Worm (Caenorhabditis elegans) whole organism, L3 larva: ENCODE data around the gene raga-1.
A peak's percentile ranks its signal among the peaks of the same experiment; 100 is the strongest.

Experiments
- R02D3.7 ChIP-seq: fragments of 150-350 bp; optimal IDR thresholded peaks from 2 replicates; lab custom pipeline; 2014; ENCODE audit warnings: missing biosample characterization, missing genetic modification characterization
- aly-2 ChIP-seq: fragments of 150-350 bp; optimal IDR thresholded peaks from 2 replicates; lab custom pipeline; 2014; ENCODE audit warnings: missing biosample characterization, missing genetic modification characterization
- ama-1 ChIP-seq: fragments of 150-350 bp; optimal IDR thresholded peaks from 2 replicates; lab custom pipeline; 2018
- ceh-16 ChIP-seq: sonication (generic microtip); optimal IDR thresholded peaks from 2 replicates; lab custom pipeline; 2017; ENCODE audit warnings: missing biosample characterization, missing genetic modification characterization
- ceh-28 ChIP-seq: fragments of 150-350 bp; optimal IDR thresholded peaks from 2 replicates; lab custom pipeline; 2014; ENCODE audit warnings: missing biosample characterization, missing genetic modification reagents, missing genetic modification characterization
- ceh-82 ChIP-seq: fragments of 150-350 bp; optimal IDR thresholded peaks from 2 replicates; lab custom pipeline; 2014; ENCODE audit warnings: missing biosample characterization, missing genetic modification characterization
- ceh-9 ChIP-seq: sonication (generic microtip); optimal IDR thresholded peaks from 2 replicates; lab custom pipeline; 2018; ENCODE audit warnings: missing biosample characterization, missing genetic modification characterization
- egl-27 ChIP-seq: sonication (generic microtip); optimal IDR thresholded peaks from 4 replicates; lab custom pipeline; 2017; ENCODE audit warnings: missing biosample characterization, missing genetic modification reagents, missing genetic modification characterization
- egl-5 ChIP-seq: fragments of 150-350 bp; optimal IDR thresholded peaks from 2 replicates; lab custom pipeline; 2017; ENCODE audit warnings: missing biosample characterization, missing genetic modification reagents, missing genetic modification characterization, inconsistent platforms
- elt-1 ChIP-seq: fragments of 150-350 bp; optimal IDR thresholded peaks from 2 replicates; lab custom pipeline; 2014; ENCODE audit warnings: missing biosample characterization, missing genetic modification characterization
- elt-2 ChIP-seq: sonication (generic microtip); optimal IDR thresholded peaks from 2 replicates; lab custom pipeline; 2016; ENCODE audit warnings: missing genetic modification reagents, mild to moderate bottlenecking, missing genetic modification characterization, missing compliant biosample characterization
- eor-1 ChIP-seq, 2 experiments: fragments of 150-350 bp; optimal IDR thresholded peaks; 2 replicates each; lab custom pipeline; 2014 to 2018; ENCODE audit warnings: missing biosample characterization in 2 of 2, missing genetic modification characterization in 2 of 2
- fkh-2 ChIP-seq: fragments of 150-350 bp; optimal IDR thresholded peaks from 2 replicates; lab custom pipeline; 2014; ENCODE audit warnings: missing biosample characterization, missing genetic modification reagents, missing genetic modification characterization
- fos-1 ChIP-seq: fragments of 150-350 bp; optimal IDR thresholded peaks from 2 replicates; lab custom pipeline; 2014; ENCODE audit warnings: missing biosample characterization, missing genetic modification characterization
- hmg-11 ChIP-seq: sonication (generic microtip); optimal IDR thresholded peaks from 2 replicates; lab custom pipeline; 2016; ENCODE audit warnings: missing genetic modification characterization, missing compliant biosample characterization
- lin-15B ChIP-seq: fragments of 150-350 bp; optimal IDR thresholded peaks from 2 replicates; lab custom pipeline; 2014; ENCODE audit warnings: missing biosample characterization, missing genetic modification characterization
- lin-39 ChIP-seq: fragments of 150-350 bp; optimal IDR thresholded peaks from 2 replicates; lab custom pipeline; 2018; ENCODE audit warnings: missing biosample characterization, missing genetic modification reagents, missing genetic modification characterization
- mml-1 ChIP-seq: fragments of 150-350 bp; sonication (generic microtip); optimal IDR thresholded peaks from 3 replicates; lab custom pipeline; 2014; ENCODE audit warnings: missing biosample characterization, missing genetic modification characterization
- nfya-1 ChIP-seq: sonication (generic microtip); optimal IDR thresholded peaks from 2 replicates; lab custom pipeline; 2017; ENCODE audit warnings: missing genetic modification characterization, mild to moderate bottlenecking, missing compliant biosample characterization, antibody characterized with exemption, moderate library complexity; ENCODE audit not compliant: insufficient read depth
- nhr-12 ChIP-seq: fragments of 150-350 bp; optimal IDR thresholded peaks from 2 replicates; lab custom pipeline; 2014; ENCODE audit warnings: missing biosample characterization, missing genetic modification characterization
- nhr-23 ChIP-seq: fragments of 150-350 bp; optimal IDR thresholded peaks from 2 replicates; lab custom pipeline; 2014; ENCODE audit warnings: missing biosample characterization, missing genetic modification reagents, missing genetic modification characterization
- nhr-25 ChIP-seq: sonication (generic microtip); optimal IDR thresholded peaks from 2 replicates; lab custom pipeline; 2017; ENCODE audit warnings: missing biosample characterization, missing genetic modification characterization
- nhr-43 ChIP-seq: sonication (generic microtip); optimal IDR thresholded peaks from 2 replicates; lab custom pipeline; 2016; ENCODE audit warnings: mild to moderate bottlenecking, missing genetic modification characterization, missing compliant biosample characterization; ENCODE audit not compliant: poor library complexity, severe bottlenecking
- nhr-76 ChIP-seq: fragments of 150-350 bp; sonication (generic microtip); optimal IDR thresholded peaks from 5 replicates; lab custom pipeline; 2014; ENCODE audit warnings: missing biosample characterization, missing genetic modification characterization
- nhr-77 ChIP-seq: fragments of 150-350 bp; optimal IDR thresholded peaks from 2 replicates; lab custom pipeline; 2014; ENCODE audit warnings: missing biosample characterization, missing genetic modification characterization
- pha-4 ChIP-seq: fragments of 150-350 bp; optimal IDR thresholded peaks from 2 replicates; lab custom pipeline; 2014; ENCODE audit warnings: missing biosample characterization, missing genetic modification reagents, missing genetic modification characterization
- pqm-1 ChIP-seq: fragments of 150-350 bp; optimal IDR thresholded peaks from 2 replicates; lab custom pipeline; 2017; ENCODE audit warnings: missing biosample characterization, missing genetic modification characterization, inconsistent platforms
- skn-1 ChIP-seq: fragments of 150-350 bp; optimal IDR thresholded peaks from 2 replicates; lab custom pipeline; 2014; ENCODE audit warnings: missing biosample characterization, missing genetic modification characterization
- snpc-4 ChIP-seq: fragments of 150-350 bp; optimal IDR thresholded peaks from 2 replicates; lab custom pipeline; 2014; ENCODE audit warnings: missing biosample characterization, missing genetic modification characterization
- tbx-2 ChIP-seq: sonication (generic microtip); optimal IDR thresholded peaks from 2 replicates; lab custom pipeline; 2016; ENCODE audit warnings: mild to moderate bottlenecking, missing genetic modification characterization, missing compliant biosample characterization
- ztf-11 ChIP-seq: fragments of 150-350 bp; optimal IDR thresholded peaks from 2 replicates; lab custom pipeline; 2014; ENCODE audit warnings: missing biosample characterization, missing genetic modification characterization
- ztf-4 ChIP-seq: fragments of 150-350 bp; optimal IDR thresholded peaks from 2 replicates; lab custom pipeline; 2014; ENCODE audit warnings: missing biosample characterization, missing genetic modification characterization

Gene raga-1

DNA sequence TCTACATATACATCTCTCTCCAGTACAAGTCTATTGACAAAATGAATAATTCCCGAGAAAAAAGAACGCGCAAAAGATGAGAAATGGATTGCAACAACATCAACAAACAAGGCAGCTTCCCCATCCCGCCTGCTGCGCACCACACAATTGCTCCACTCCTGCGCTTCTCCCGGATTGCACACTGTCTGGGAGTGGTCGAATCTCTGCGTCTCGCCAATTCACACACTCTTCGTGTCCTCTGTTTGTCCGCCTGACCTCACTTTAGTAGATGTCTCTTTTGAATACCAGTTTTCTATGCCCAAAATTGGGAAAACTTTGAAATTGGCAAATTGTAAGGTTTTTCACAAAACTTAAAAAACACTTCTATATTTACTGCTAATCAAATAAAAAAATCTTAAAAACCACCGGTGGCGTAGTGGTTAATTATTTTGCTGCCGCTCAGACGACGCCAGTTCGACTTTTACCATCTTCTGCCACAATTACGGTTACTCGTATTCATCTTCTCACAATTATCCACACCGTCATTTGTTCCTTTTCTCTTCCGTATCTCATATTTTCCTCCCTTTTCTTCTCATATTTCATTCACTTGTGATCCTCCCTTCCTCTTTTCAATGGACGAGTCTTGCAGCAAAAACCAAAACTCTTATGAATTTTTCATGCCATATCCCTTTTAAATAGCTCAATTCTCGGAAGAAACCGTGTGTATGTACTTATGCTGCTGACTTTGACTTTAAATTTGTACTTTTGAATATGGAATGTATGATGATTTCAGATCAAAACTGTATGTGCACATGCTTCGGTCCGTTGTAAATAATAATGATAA lies 4.7 kb downstream of the raga-1 start, which contains the start of gene rsf-1:
Gene rsf-1, plus strand, starts transcription at position 773 of the 823 bp plus-strand sequence.
- TF ChIP-seq hmg-11 (tag; lab: Kevin White, UChicago): peak; percentile 29
- TF ChIP-seq R02D3.7 (tag; lab: Kevin White, UChicago): no peak
- TF ChIP-seq nfya-1: peak; percentile 55
- TF ChIP-seq nhr-12 (tag; lab: Kevin White, UChicago): no peak
- peak; percentile 15 for TF ChIP-seq nhr-43 (tag; lab: Kevin White, UChicago)
- TF ChIP-seq ceh-82 (tag; lab: Kevin White, UChicago): no peak
- peak; percentile 76 for TF ChIP-seq pha-4 (tag; lab: Kevin White, UChicago)
- no peak for TF ChIP-seq nhr-77
- TF ChIP-seq ceh-9 (tag; lab: Kevin White, UChicago): no peak
- peak; percentile 44 for TF ChIP-seq lin-39 (tag; lab: Kevin White, UChicago)
- no peak for TF ChIP-seq ztf-4 (tag; lab: Kevin White, UChicago)
- TF ChIP-seq snpc-4 (tag; lab: Kevin White, UChicago): peak; percentile 34
- no peak for TF ChIP-seq fkh-2 (tag; lab: Kevin White, UChicago)
- TF ChIP-seq aly-2 (tag; lab: Kevin White, UChicago): no peak
- TF ChIP-seq mml-1 (tag; lab: Kevin White, UChicago): no peak
- no peak for TF ChIP-seq elt-1
- peak; percentile 15 for TF ChIP-seq elt-2 (tag; lab: Kevin White, UChicago)
- TF ChIP-seq ama-1 (lab: Kevin White, UChicago): no peak
- TF ChIP-seq pqm-1 (tag; lab: Kevin White, UChicago): no peak
- TF ChIP-seq, all 47 proteins: peak for 7

DNA sequence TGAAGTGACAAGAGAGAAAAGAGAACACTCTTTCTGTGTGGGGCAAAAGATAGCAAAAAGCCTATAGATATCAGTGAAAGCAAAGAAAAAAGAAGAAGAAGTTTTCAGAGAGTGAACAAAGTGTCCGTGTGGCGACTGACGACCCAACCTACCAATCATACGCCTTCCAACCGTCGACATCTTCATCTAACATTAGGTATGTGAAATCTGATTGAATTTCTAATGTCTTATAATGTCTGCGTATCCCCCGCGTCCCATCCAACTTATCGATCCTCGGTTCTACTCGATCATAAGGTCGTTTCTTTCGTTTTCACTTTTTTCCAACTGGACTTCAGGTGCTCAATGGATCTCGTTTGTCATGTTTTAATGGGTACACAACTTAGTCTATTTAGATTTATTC lies 6.2 kb downstream of the raga-1 start:
- peak; percentile 56 for TF ChIP-seq nfya-1
- TF ChIP-seq egl-5: no peak
- peak; percentile 26 for TF ChIP-seq nhr-23 (tag; lab: Kevin White, UChicago)
- TF ChIP-seq nhr-25: peak; percentile 79

DNA sequence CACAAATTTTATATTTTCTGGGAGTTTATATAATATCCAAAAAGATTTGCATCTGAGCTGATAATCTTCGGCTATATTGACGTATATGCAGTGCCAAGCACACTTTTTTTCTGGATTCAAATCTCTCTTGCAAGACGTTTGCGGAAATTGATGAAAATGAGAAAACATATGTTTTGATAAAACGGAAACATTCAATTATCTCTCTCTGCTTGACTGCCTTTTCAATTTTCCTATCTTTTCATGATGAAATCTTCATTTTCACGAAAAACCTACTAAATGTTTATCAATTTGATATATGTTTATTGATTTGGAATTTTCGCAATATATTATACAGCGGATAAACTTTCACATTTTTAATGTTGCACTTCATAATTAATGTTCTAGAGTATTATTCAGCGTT lies 6.8 kb downstream of the raga-1 start:
- TF ChIP-seq ceh-9 (tag; lab: Kevin White, UChicago) (no peak), nhr-77 (no peak), R02D3.7 (tag; lab: Kevin White, UChicago) (no peak)

ce11 chrII:11312223-11312622 lies 11.1 kb downstream of the raga-1 start, which contains the start of gene T24F1.7:
Gene T24F1.7, plus strand, starts transcription at chrII:11312523.
- no peak for TF ChIP-seq nhr-76 (tag; lab: Kevin White, UChicago)
- no peak for TF ChIP-seq mml-1 (tag; lab: Kevin White, UChicago)
- TF ChIP-seq tbx-2: no peak
- no peak for TF ChIP-seq hmg-11 (tag; lab: Kevin White, UChicago)
- TF ChIP-seq egl-27 (tag; lab: Kevin White, UChicago): no peak
- no peak for TF ChIP-seq ceh-16 (tag; lab: Kevin White, UChicago)
- TF ChIP-seq, all 47 proteins: peak for 0

- TF ChIP-seq skn-1 (tag; lab: Kevin White, UChicago): no peak
- TF ChIP-seq elt-1: no peak
These were observed 13.0 kb downstream of the raga-1 start, which contains the start of gene T24F1.4 for ce11 chrII:11314165-11314564. Gene T24F1.4, minus strand, starts transcription at chrII:11314265.

ce11 chrII:11316663-11317062 lies 15.5 kb downstream of the raga-1 start:
- TF ChIP-seq ztf-4 (tag; lab: Kevin White, UChicago) (no peak), lin-39 (tag; lab: Kevin White, UChicago) (no peak), ceh-28 (tag; lab: Kevin White, UChicago) (no peak), hmg-11 (tag; lab: Kevin White, UChicago) (no peak), aly-2 (tag; lab: Kevin White, UChicago) (no peak), lin-15B (tag; lab: Kevin White, UChicago) (no peak), ztf-11 (tag; lab: Kevin White, UChicago) (no peak), pha-4 (tag; lab: Kevin White, UChicago) (no peak), ceh-82 (tag; lab: Kevin White, UChicago) (no peak), fos-1 (no peak), eor-1 (tag; optimal IDR thresholded peaks at IDR 0.05; lab: Kevin White, UChicago) (no peak), nhr-43 (tag; lab: Kevin White, UChicago) (no peak), nfya-1 (no peak)
- TF ChIP-seq, all 47 proteins: peak for 0
